Worm (Caenorhabditis elegans): Measurements from ENCODE around the gene adt-1.

adt-1 gene

ce11 chrX:12691306-12691705, 12.7 kb downstream of the adt-1 start, which contains the start of gene ugt-50:
Gene ugt-50 (plus strand): TSS chrX:12691573.
- no peak for TF ChIP-seq C17E4.6 (GFP tag; IDR thresholded peaks at IDR 0.05)
- TF ChIP-seq ccch-3 (GFP tag; optimal IDR thresholded peaks at IDR 0.05): no peak
- no peak for TF ChIP-seq bed-1 (GFP tag; IDR thresholded peaks at IDR 0.05)
- no peak for TF ChIP-seq ztf-3 (GFP tag; optimal IDR thresholded peaks at IDR 0.05)
- TF ChIP-seq nhr-80 (tag; optimal IDR thresholded peaks at IDR 0.05): peak; percentile 85
- no peak for TF ChIP-seq Y95B8A.8 (GFP tag; IDR thresholded peaks at IDR 0.05)
- TF ChIP-seq pha-4 (tag; optimal IDR thresholded peaks at IDR 0.05): no peak
- TF ChIP-seq hlh-12 (tag; optimal IDR thresholded peaks at IDR 0.05): no peak
- no peak for TF ChIP-seq atf-7 (tag; optimal IDR thresholded peaks at IDR 0.05)
- TF ChIP-seq F39B2.1 (GFP tag; IDR thresholded peaks at IDR 0.05): no peak
- no peak for TF ChIP-seq ceh-91 (GFP tag; IDR thresholded peaks at IDR 0.05)
- TF ChIP-seq die-1 (tag; optimal IDR thresholded peaks at IDR 0.05): no peak
- no peak for TF ChIP-seq T26A5.8 (tag; optimal IDR thresholded peaks at IDR 0.05)
- peak in 1 of 2 experiments; percentile 67 for TF ChIP-seq let-607 (tag; optimal IDR thresholded peaks at IDR 0.05)
- no peak for TF ChIP-seq hsf-1 (GFP tag; IDR thresholded peaks at IDR 0.05)
- TF ChIP-seq ZK185.1 (tag; optimal IDR thresholded peaks at IDR 0.05; ENCODE audit: poor library complexity, severe bottlenecking): no peak
- no peak for TF ChIP-seq pbrm-1 (GFP tag; IDR thresholded peaks at IDR 0.05)
- TF ChIP-seq cebp-1 (GFP tag; IDR thresholded peaks at IDR 0.05): no peak
- peak; percentile 72 for TF ChIP-seq cebp-1 (tag; optimal IDR thresholded peaks at IDR 0.05)
- TF ChIP-seq lsy-27 (tag; optimal IDR thresholded peaks at IDR 0.05; ENCODE audit: borderline replicate concordance, insufficient read depth): no peak
- TF ChIP-seq tlf-1 (GFP tag; optimal IDR thresholded peaks at IDR 0.05): no peak
- no peak for TF ChIP-seq lin-40 (tag; optimal IDR thresholded peaks at IDR 0.05)
- no peak for TF ChIP-seq Y56A3A.18 (GFP tag; IDR thresholded peaks at IDR 0.05)
- no peak for TF ChIP-seq hmg-1.2 (GFP tag; IDR thresholded peaks at IDR 0.05)
- TF ChIP-seq mes-4 (tag; optimal IDR thresholded peaks at IDR 0.05): no peak
- TF ChIP-seq B0336.3 (GFP tag; IDR thresholded peaks at IDR 0.05): no peak
- no peak for TF ChIP-seq ztf-22 (GFP tag; optimal IDR thresholded peaks at IDR 0.05)
- TF ChIP-seq T07F8.4 (tag; optimal IDR thresholded peaks at IDR 0.05): no peak

- peak; percentile 18 for TF ChIP-seq ama-1 (optimal IDR thresholded peaks at IDR 0.05)
- TF ChIP-seq ama-1 (GFP tag; optimal IDR thresholded peaks at IDR 0.05): peak in 1 of 2 experiments; percentile 54
- TF ChIP-seq rpc-1 (optimal IDR thresholded peaks at IDR 0.05): no peak
- TF ChIP-seq rpc-1 (tag; optimal IDR thresholded peaks at IDR 0.05): no peak
- 0 out of 2 replicates have a peak, but pooled peaks have one; percentile 32 for TF ChIP-seq madf-3 (GFP tag; IDR thresholded peaks at IDR 0.05)
Measured at ce11 chrX:12691740-12692383, 13.2 kb downstream of the adt-1 start.

- TF ChIP-seq lin-35 (GFP tag; optimal IDR thresholded peaks at IDR 0.05) (peak in 1 of 3 experiments; percentile 7), hlh-12 (tag; optimal IDR thresholded peaks at IDR 0.05) (no peak), egrh-3 (GFP tag; IDR thresholded peaks at IDR 0.05) (no peak), Y67H2A.10 (GFP tag; conservative IDR thresholded peaks at IDR 0.05) (no peak), atf-7 (tag; optimal IDR thresholded peaks at IDR 0.05) (no peak), rcor-1 (GFP tag; IDR thresholded peaks at IDR 0.05) (no peak), attf-3 (GFP tag; conservative IDR thresholded peaks at IDR 0.05) (no peak), hmg-1.2 (GFP tag; IDR thresholded peaks at IDR 0.05) (no peak), nhr-120 (GFP tag; IDR thresholded peaks at IDR 0.05) (no peak), madf-6 (GFP tag; IDR thresholded peaks at IDR 0.05) (no peak), ama-1 (optimal IDR thresholded peaks at IDR 0.05) (no peak), ama-1 (GFP tag; optimal IDR thresholded peaks at IDR 0.05) (peak in 1 of 2 experiments; percentile 50), lin-26 (GFP tag; IDR thresholded peaks at IDR 0.05) (no peak), nhr-27 (tag; optimal IDR thresholded peaks at IDR 0.05) (no peak), ZK185.1 (tag; optimal IDR thresholded peaks at IDR 0.05; ENCODE audit: poor library complexity, severe bottlenecking) (peak; percentile 28), mcd-1 (GFP tag; IDR thresholded peaks at IDR 0.05) (no peak), die-1 (tag; optimal IDR thresholded peaks at IDR 0.05) (no peak), dpff-1 (tag; optimal IDR thresholded peaks at IDR 0.05) (no peak), unc-62 (GFP tag; optimal IDR thresholded peaks at IDR 0.05) (no peak), repo-1 (tag; optimal IDR thresholded peaks at IDR 0.05) (no peak), lsy-27 (tag; optimal IDR thresholded peaks at IDR 0.05; ENCODE audit: borderline replicate concordance, insufficient read depth) (no peak)
Measured at ce11 chrX:12693150-12693589, 14.5 kb downstream of the adt-1 start.
